Worm (Caenorhabditis elegans): ENCODE measurements around the gene C55A6.12.

Gene C55A6.12

ce11 chrV:11548914-11549406 is 46.0 kb upstream of the C55A6.12 start, which contains the start of the genes F38B7.17 and F38B7.3 (continued):
- TF ChIP-seq lin-15B (tag; optimal IDR thresholded peaks at IDR 0.05) (no peak), dpl-1 (GFP tag; optimal IDR thresholded peaks at IDR 0.05) (peak; percentile 26 to 39 (median 34)), ztf-4 (tag; optimal IDR thresholded peaks at IDR 0.05) (peak; percentile 30), nhr-20 (tag; optimal IDR thresholded peaks at IDR 0.05) (peak; percentile 83)

- TF ChIP-seq nhr-237 (tag; optimal IDR thresholded peaks at IDR 0.05) (no peak), fkh-8 (tag; optimal IDR thresholded peaks at IDR 0.05) (peak; percentile 30)
Observed at ce11 chrV:11546795-11547194, 43.9 kb upstream of the C55A6.12 start, which contains the start of gene F38B7.11. F38B7.11 (plus strand) TSS chrV:11547095.

ce11 chrV:11545227-11545626 is 42.3 kb upstream of the C55A6.12 start, which contains the start of gene F38B7.10:
F38B7.10 (plus strand) TSS chrV:11545527.
- TF ChIP-seq fkh-8 (tag; optimal IDR thresholded peaks at IDR 0.05) (peak; percentile 24), lsy-2 (tag; optimal IDR thresholded peaks at IDR 0.05) (no peak), nhr-85 (tag) (peak; percentile 48)

- TF ChIP-seq nhr-71 (tag; optimal IDR thresholded peaks at IDR 0.05), result peak; percentile 30
- peak; percentile 90 for TF ChIP-seq nhr-85 (tag)
- peak; percentile 44 for TF ChIP-seq blmp-1 (tag; optimal IDR thresholded peaks at IDR 0.05)
- TF ChIP-seq nhr-90 (tag; optimal IDR thresholded peaks at IDR 0.05; ENCODE audit: poor library complexity), result peak; percentile 2
- TF ChIP-seq nhr-84 (tag; optimal IDR thresholded peaks at IDR 0.05), result no peak
- TF ChIP-seq elt-3 (tag; optimal IDR thresholded peaks at IDR 0.05), result peak in 4 of 6 experiments; percentile 25 to 48 (median 42)
- no peak for TF ChIP-seq sox-4 (tag; optimal IDR thresholded peaks at IDR 0.05)
- no peak for TF ChIP-seq lin-13 (GFP tag; optimal IDR thresholded peaks at IDR 0.05)
- peak; percentile 11 for TF ChIP-seq nhr-20 (tag; optimal IDR thresholded peaks at IDR 0.05)
- TF ChIP-seq efl-1 (optimal IDR thresholded peaks at IDR 0.05), result no peak
- peak in 1 of 2 experiments; percentile 89 for TF ChIP-seq efl-1 (GFP tag; optimal IDR thresholded peaks at IDR 0.05 in 1 of 2)
- TF ChIP-seq lin-14 (GFP tag; optimal IDR thresholded peaks at IDR 0.05), result peak; percentile 23
Observed at ce11 chrV:11543564-11543963, 40.6 kb upstream of the C55A6.12 start, which contains the start of gene F38B7.2. F38B7.2 (plus strand) TSS chrV:11543963.

- TF ChIP-seq hlh-4 (tag; optimal IDR thresholded peaks at IDR 0.05), result no peak
- TF ChIP-seq vab-15 (tag; optimal IDR thresholded peaks at IDR 0.05), result peak; percentile 4
- TF ChIP-seq jun-1 (tag; optimal IDR thresholded peaks at IDR 0.05), result peak; percentile 7
- peak in 1 of 2 experiments; percentile 3 for TF ChIP-seq efl-1 (optimal IDR thresholded peaks at IDR 0.05)
- no peak for TF ChIP-seq efl-1 (GFP tag; optimal IDR thresholded peaks at IDR 0.05 in 1 of 2)
Observed at ce11 chrV:11541284-11541683, 38.4 kb upstream of the C55A6.12 start.

ce11 chrV:11539502-11539901 is 36.6 kb upstream of the C55A6.12 start:
- TF ChIP-seq efl-1 (optimal IDR thresholded peaks at IDR 0.05) (no peak), efl-1 (GFP tag; optimal IDR thresholded peaks at IDR 0.05 in 1 of 2) (peak in 1 of 2 experiments; percentile 21), swsn-7 (tag; optimal IDR thresholded peaks at IDR 0.05) (no peak)

ce11 chrV:11536667-11537066 is 33.7 kb upstream of the C55A6.12 start:
- TF ChIP-seq nhr-84 (tag; optimal IDR thresholded peaks at IDR 0.05) (no peak), C04F5.9 (tag; optimal IDR thresholded peaks at IDR 0.05) (no peak), lin-14 (GFP tag; optimal IDR thresholded peaks at IDR 0.05) (peak; percentile 62), zag-1 (tag; optimal IDR thresholded peaks at IDR 0.05) (no peak), nhr-85 (tag) (peak; percentile 46), nhr-11 (tag; optimal IDR thresholded peaks at IDR 0.05) (no peak), efl-1 (optimal IDR thresholded peaks at IDR 0.05) (no peak), efl-1 (GFP tag; optimal IDR thresholded peaks at IDR 0.05 in 1 of 2) (peak in 1 of 2 experiments; percentile 83)

- TF ChIP-seq mep-1 (tag; optimal IDR thresholded peaks at IDR 0.05) (peak; percentile 10), lin-13 (GFP tag; optimal IDR thresholded peaks at IDR 0.05) (no peak), egl-27 (tag; optimal IDR thresholded peaks at IDR 0.05) (no peak), lin-14 (GFP tag; optimal IDR thresholded peaks at IDR 0.05) (peak; percentile 61), skn-1 (tag; optimal IDR thresholded peaks at IDR 0.05) (no peak), nhr-19 (GFP tag; conservative IDR thresholded peaks at IDR 0.05) (peak; percentile 17; the same call in 1 of the 2 replicates), lin-35 (GFP tag; optimal IDR thresholded peaks at IDR 0.05) (peak in 1 of 2 experiments; percentile 38), lsy-2 (tag; optimal IDR thresholded peaks at IDR 0.05) (peak in 1 of 2 experiments; percentile 37), elt-2 (tag; optimal IDR thresholded peaks at IDR 0.05) (peak; percentile 66), nhr-47 (tag; optimal IDR thresholded peaks at IDR 0.05) (peak; percentile 0), nhr-20 (tag; optimal IDR thresholded peaks at IDR 0.05) (peak; percentile 1), snu-23 (GFP tag; optimal IDR thresholded peaks at IDR 0.05) (peak; percentile 11), ztf-4 (tag; optimal IDR thresholded peaks at IDR 0.05) (no peak), efl-1 (optimal IDR thresholded peaks at IDR 0.05) (no peak), efl-1 (GFP tag; optimal IDR thresholded peaks at IDR 0.05 in 1 of 2) (peak in 1 of 2 experiments; percentile 90), alr-1 (tag; optimal IDR thresholded peaks at IDR 0.05; ENCODE audit: borderline replicate concordance) (no peak), nhr-71 (tag; optimal IDR thresholded peaks at IDR 0.05) (peak; percentile 55), nhr-85 (tag) (peak; percentile 34), blmp-1 (tag; optimal IDR thresholded peaks at IDR 0.05) (peak; percentile 51)
Observed at ce11 chrV:11535504-11536062, 32.7 kb upstream of the C55A6.12 start.
